Fruit fly (Drosophila melanogaster) whole organism, prepupa: ENCODE data around the gene CG4766.

ENCODE experiments used
- Blimp-1 ChIP-seq: fragments of 200-800 bp; sonication (Bioruptor generic); optimal IDR thresholded peaks from 3 replicates; lab custom pipeline; 2017; ENCODE audit warnings: missing biosample characterization, missing genetic modification characterization, mild to moderate bottlenecking, moderate library complexity, missing genetic modification reagents
- CG10669 ChIP-seq: fragments of 200-800 bp; sonication (Bioruptor generic); optimal IDR thresholded peaks from 3 replicates; lab custom pipeline; 2018; ENCODE audit warnings: missing biosample characterization, mild to moderate bottlenecking, missing genetic modification characterization, moderate library complexity
- CG11762 ChIP-seq: fragments of 200-800 bp; sonication (Bioruptor generic); optimal IDR thresholded peaks from 3 replicates; lab custom pipeline; 2016; ENCODE audit warnings: missing biosample characterization, missing genetic modification characterization; ENCODE audit not compliant: insufficient read depth
- CG11902 ChIP-seq: fragments of 200-800 bp; sonication (Bioruptor generic); optimal IDR thresholded peaks from 3 replicates; lab custom pipeline; 2016; ENCODE audit warnings: missing biosample characterization, missing genetic modification characterization
- CG15336 ChIP-seq: fragments of 200-800 bp; sonication (Bioruptor generic); IDR thresholded peaks from 2 replicates; pipeline ENCODE4 v1.3.6; 2022; ENCODE audit warnings: missing biosample characterization, missing genetic modification characterization
- CG1621 ChIP-seq: fragments of 200-800 bp; sonication (Bioruptor generic); optimal IDR thresholded peaks from 3 replicates; lab custom pipeline; 2018; ENCODE audit warnings: missing biosample characterization, mild to moderate bottlenecking, missing genetic modification characterization
- CG16779 ChIP-seq: fragments of 200-800 bp; sonication (Bioruptor generic); optimal IDR thresholded peaks from 3 replicates; lab custom pipeline; 2017; ENCODE audit warnings: missing biosample characterization, mild to moderate bottlenecking, missing genetic modification characterization
- CG31627 ChIP-seq: fragments of 200-800 bp; sonication (Bioruptor generic); optimal IDR thresholded peaks from 3 replicates; lab custom pipeline; 2016; ENCODE audit warnings: missing biosample characterization, missing genetic modification characterization
- CG32006 ChIP-seq: fragments of 200-800 bp; sonication (Bioruptor generic); optimal IDR thresholded peaks from 3 replicates; lab custom pipeline; 2017; ENCODE audit warnings: missing biosample characterization, mild to moderate bottlenecking, missing genetic modification characterization
- CG34406 ChIP-seq: fragments of 200-800 bp; sonication (Bioruptor generic); optimal IDR thresholded peaks from 3 replicates; lab custom pipeline; 2016; ENCODE audit warnings: missing biosample characterization, missing genetic modification characterization
- CG3919 ChIP-seq: fragments of 200-800 bp; sonication (Bioruptor generic); optimal IDR thresholded peaks from 3 replicates; lab custom pipeline; 2016; ENCODE audit warnings: missing biosample characterization, missing genetic modification characterization
- CG6163 ChIP-seq: fragments of 200-800 bp; sonication (Bioruptor generic); IDR thresholded peaks from 3 replicates; pipeline ENCODE4 v1.3.6; 2022; ENCODE audit warnings: missing biosample characterization, missing genetic modification characterization
- CG6276 ChIP-seq: fragments of 200-800 bp; sonication (Bioruptor generic); optimal IDR thresholded peaks from 2 replicates; lab custom pipeline; 2017; ENCODE audit warnings: missing biosample characterization, mild to moderate bottlenecking, missing genetic modification characterization
- CG6808 ChIP-seq: fragments of 200-800 bp; sonication (Bioruptor generic); optimal IDR thresholded peaks from 3 replicates; lab custom pipeline; 2017; ENCODE audit warnings: missing biosample characterization, missing genetic modification characterization, mild to moderate bottlenecking, moderate library complexity, missing genetic modification reagents
- CG6854 ChIP-seq: fragments of 200-800 bp; sonication (Bioruptor generic); optimal IDR thresholded peaks from 2 replicates; lab custom pipeline; 2017; ENCODE audit warnings: missing biosample characterization, mild to moderate bottlenecking, missing genetic modification characterization
- CG7368 ChIP-seq: fragments of 200-800 bp; sonication (Bioruptor generic); optimal IDR thresholded peaks from 3 replicates; lab custom pipeline; 2016; ENCODE audit warnings: missing biosample characterization, missing genetic modification characterization
- CG8319 ChIP-seq: fragments of 200-800 bp; sonication (Bioruptor generic); optimal IDR thresholded peaks from 3 replicates; lab custom pipeline; 2016; ENCODE audit warnings: missing biosample characterization, missing genetic modification characterization
- CG9139 ChIP-seq: fragments of 200-800 bp; sonication (Bioruptor generic); optimal IDR thresholded peaks from 3 replicates; lab custom pipeline; 2017; ENCODE audit warnings: missing biosample characterization, mild to moderate bottlenecking, missing genetic modification characterization
- Eip75B ChIP-seq: fragments of 200-800 bp; sonication (Bioruptor generic); optimal IDR thresholded peaks from 3 replicates; lab custom pipeline; 2016; ENCODE audit warnings: missing biosample characterization, missing genetic modification characterization
- Eip93F ChIP-seq: fragments of 200-800 bp; sonication (Bioruptor generic); optimal IDR thresholded peaks from 2 replicates; lab custom pipeline; 2016; ENCODE audit warnings: missing biosample characterization, mild to moderate bottlenecking, missing genetic modification characterization
- Ets21C ChIP-seq: fragments of 200-800 bp; sonication (Bioruptor generic); optimal IDR thresholded peaks from 3 replicates; lab custom pipeline; 2016; ENCODE audit warnings: missing biosample characterization, missing genetic modification characterization
- Ets96B ChIP-seq: fragments of 200-800 bp; optimal IDR thresholded peaks from 2 replicates; lab custom pipeline; 2019; ENCODE audit warnings: missing biosample characterization, mild to moderate bottlenecking, missing genetic modification characterization, moderate library complexity
- Gug ChIP-seq: fragments of 200-800 bp; sonication (Bioruptor generic); IDR thresholded peaks from 2 replicates; pipeline ENCODE4 v1.3.6; 2022; ENCODE audit warnings: missing biosample characterization, missing genetic modification characterization
- Hr39 ChIP-seq: fragments of 200-800 bp; sonication (Bioruptor generic); optimal IDR thresholded peaks from 2 replicates; lab custom pipeline; 2016; ENCODE audit warnings: missing biosample characterization, missing genetic modification characterization
- Hr4 ChIP-seq: fragments of 200-800 bp; sonication (Bioruptor generic); optimal IDR thresholded peaks from 3 replicates; lab custom pipeline; 2016; ENCODE audit warnings: missing biosample characterization, missing genetic modification characterization
- Lpt ChIP-seq: fragments of 200-800 bp; sonication (Bioruptor generic); optimal IDR thresholded peaks from 3 replicates; lab custom pipeline; 2016; ENCODE audit warnings: missing biosample characterization, missing genetic modification characterization
- Met ChIP-seq: fragments of 200-800 bp; sonication (Bioruptor generic); optimal IDR thresholded peaks from 3 replicates; lab custom pipeline; 2016; ENCODE audit warnings: missing biosample characterization, missing genetic modification characterization
- OdsH ChIP-seq: fragments of 200-800 bp; sonication (Bioruptor generic); optimal IDR thresholded peaks from 3 replicates; lab custom pipeline; 2016; ENCODE audit warnings: missing biosample characterization, missing genetic modification characterization
- Smox ChIP-seq: fragments of 200-800 bp; sonication (Bioruptor generic); optimal IDR thresholded peaks from 3 replicates; lab custom pipeline; 2016; ENCODE audit warnings: missing biosample characterization, missing genetic modification characterization
- Sox102F ChIP-seq: fragments of 200-800 bp; sonication (Bioruptor generic); optimal IDR thresholded peaks from 2 replicates; lab custom pipeline; 2016; ENCODE audit warnings: missing biosample characterization, mild to moderate bottlenecking, missing genetic modification characterization
- Sox14 ChIP-seq: fragments of 200-800 bp; sonication (Bioruptor generic); optimal IDR thresholded peaks from 3 replicates; lab custom pipeline; 2016; ENCODE audit warnings: missing biosample characterization, missing genetic modification characterization
- Sox15 ChIP-seq: fragments of 200-800 bp; sonication (Bioruptor generic); optimal IDR thresholded peaks from 3 replicates; lab custom pipeline; 2016; ENCODE audit warnings: missing biosample characterization, missing genetic modification characterization
- acj6 ChIP-seq: fragments of 200-800 bp; sonication (Bioruptor generic); optimal IDR thresholded peaks from 3 replicates; lab custom pipeline; 2016; ENCODE audit warnings: missing biosample characterization, missing genetic modification characterization
- cyc ChIP-seq: fragments of 200-800 bp; sonication (Bioruptor generic); optimal IDR thresholded peaks from 3 replicates; lab custom pipeline; 2016; ENCODE audit warnings: missing biosample characterization, missing genetic modification characterization
- eg ChIP-seq: fragments of 200-800 bp; sonication (Bioruptor generic); IDR thresholded peaks from 3 replicates; pipeline ENCODE4 v1.3.6; 2022; ENCODE audit warnings: missing biosample characterization, missing genetic modification characterization
- esn ChIP-seq: fragments of 200-800 bp; sonication (Bioruptor generic); optimal IDR thresholded peaks from 2 replicates; lab custom pipeline; 2016; ENCODE audit warnings: missing biosample characterization, mild to moderate bottlenecking, missing genetic modification characterization, moderate library complexity
- fd59A ChIP-seq: fragments of 200-800 bp; sonication (Bioruptor generic); optimal IDR thresholded peaks from 2 replicates; lab custom pipeline; 2017; ENCODE audit warnings: missing biosample characterization, mild to moderate bottlenecking, missing genetic modification characterization, missing genetic modification reagents
- fd85E ChIP-seq: fragments of 200-800 bp; sonication (Bioruptor generic); optimal IDR thresholded peaks from 3 replicates; lab custom pipeline; 2016; ENCODE audit warnings: missing biosample characterization, missing genetic modification characterization
- lz ChIP-seq: fragments of 200-800 bp; sonication (Bioruptor generic); optimal IDR thresholded peaks from 3 replicates; lab custom pipeline; 2016; ENCODE audit warnings: missing biosample characterization, missing genetic modification characterization
- pdm3 ChIP-seq: fragments of 200-800 bp; sonication (Bioruptor generic); optimal IDR thresholded peaks from 3 replicates; lab custom pipeline; 2016; ENCODE audit warnings: missing biosample characterization, missing genetic modification characterization
- salr ChIP-seq, 2 experiments: fragments of 200-800 bp; sonication (Bioruptor generic); optimal IDR thresholded peaks; 3 replicates each; lab custom pipeline; 2016 to 2018; ENCODE audit warnings: missing biosample characterization in 2 of 2, missing genetic modification characterization in 2 of 2, mild to moderate bottlenecking in 1 of 2
- spab ChIP-seq: fragments of 200-800 bp; sonication (Bioruptor generic); optimal IDR thresholded peaks from 2 replicates; lab custom pipeline; 2017; ENCODE audit warnings: missing biosample characterization, mild to moderate bottlenecking, missing genetic modification characterization, missing genetic modification reagents
- ss ChIP-seq, 2 experiments: fragments of 200-800 bp; sonication (Bioruptor generic); optimal IDR thresholded peaks; 2 replicates in 1 of 2; 3 replicates in 1 of 2; lab custom pipeline; 2017 to 2018; ENCODE audit warnings: mild to moderate bottlenecking in 2 of 2, missing biosample characterization in 2 of 2, missing genetic modification characterization in 2 of 2, moderate library complexity in 1 of 2
- svp ChIP-seq: fragments of 200-800 bp; sonication (Bioruptor generic); peaks from one replicate; lab custom pipeline; 2016; ENCODE audit warnings: missing biosample characterization, missing genetic modification characterization
- topi ChIP-seq: fragments of 200-800 bp; sonication (Bioruptor generic); optimal IDR thresholded peaks from 3 replicates; lab custom pipeline; 2016; ENCODE audit warnings: missing biosample characterization, missing genetic modification characterization

CG4766 gene

dm6 chrX:5974358-5975143 is 26.0 kb downstream of the CG4766 start (continued):
- TF ChIP-seq cyc (GFP tag; lab: Kevin White, UChicago) = no peak
- TF ChIP-seq Sox14 (GFP tag; lab: Kevin White, UChicago) = no peak
- no peak for TF ChIP-seq CG9139 (GFP tag; lab: Kevin White, UChicago)
- TF ChIP-seq CG3919 (GFP tag; lab: Kevin White, UChicago) = peak; percentile 6
- no peak for TF ChIP-seq CG31627 (GFP tag; lab: Kevin White, UChicago)
- no peak for TF ChIP-seq Blimp-1 (GFP tag; lab: Kevin White, UChicago)
- no peak for TF ChIP-seq CG6276 (GFP tag; lab: Kevin White, UChicago)
- TF ChIP-seq Smox = no peak
- 0 out of 3 replicates have a peak, but pooled peaks have one; percentile 8 for TF ChIP-seq eg (GFP tag; lab: Robert Waterston, UW)
- TF ChIP-seq Sox15 (GFP tag; lab: Kevin White, UChicago) = no peak
- no peak for TF ChIP-seq topi
- TF ChIP-seq Ets21C (GFP tag; lab: Kevin White, UChicago) = no peak
- no peak for TF ChIP-seq lz (GFP tag; lab: Kevin White, UChicago)
- no peak for TF ChIP-seq Gug (GFP tag; lab: Robert Waterston, UW)
- no peak for TF ChIP-seq CG16779 (tag; lab: Kevin White, UChicago)
- TF ChIP-seq salr (GFP tag; optimal IDR thresholded peaks at IDR 0.05; lab: Kevin White, UChicago) = no peak
- TF ChIP-seq fd59A (GFP tag; lab: Kevin White, UChicago) = no peak

- TF ChIP-seq CG8319 (GFP tag; lab: Kevin White, UChicago) = peak; percentile 55
- TF ChIP-seq fd85E (GFP tag; lab: Kevin White, UChicago) = peak; percentile 37
- TF ChIP-seq CG3919 (GFP tag; lab: Kevin White, UChicago) = peak; percentile 77
- TF ChIP-seq Ets96B (tag; lab: Kevin White, UChicago) = peak; percentile 79
- peak; percentile 9 for TF ChIP-seq Hr4 (GFP tag; lab: Kevin White, UChicago)
- TF ChIP-seq acj6 = peak; percentile 75
- TF ChIP-seq Eip93F = no peak
- peak; percentile 34 for TF ChIP-seq CG11902 (GFP tag; lab: Kevin White, UChicago)
- peak; percentile 67 for TF ChIP-seq Ets21C (GFP tag; lab: Kevin White, UChicago)
- peak; percentile 68 for TF ChIP-seq CG34406
- peak in 1 of 2 experiments; percentile 33 for TF ChIP-seq ss (GFP tag; optimal IDR thresholded peaks at IDR 0.05; lab: Kevin White, UChicago)
- TF ChIP-seq Hr39 = peak; percentile 72
- TF ChIP-seq esn (GFP tag; lab: Kevin White, UChicago) = peak; percentile 76
- peak; percentile 77 for TF ChIP-seq OdsH (GFP tag; lab: Kevin White, UChicago)
- peak; percentile 75 for TF ChIP-seq CG10669 (GFP tag; lab: Kevin White, UChicago)
- TF ChIP-seq Eip75B (GFP tag; lab: Kevin White, UChicago) = peak; percentile 5
- peak; percentile 35 for TF ChIP-seq Blimp-1 (GFP tag; lab: Kevin White, UChicago)
- no peak for TF ChIP-seq CG6854 (GFP tag; lab: Kevin White, UChicago)
- TF ChIP-seq pdm3 = peak; percentile 77
- peak; percentile 93 for TF ChIP-seq CG6163 (GFP tag; lab: Robert Waterston, UW)
- peak; percentile 68 for TF ChIP-seq CG32006
- TF ChIP-seq Lpt (GFP tag; lab: Kevin White, UChicago) = peak; percentile 16
- peak; percentile 47 for TF ChIP-seq CG7368 (GFP tag; lab: Kevin White, UChicago)
- peak; percentile 65 for TF ChIP-seq CG6808 (GFP tag; lab: Kevin White, UChicago)
- TF ChIP-seq CG6276 (GFP tag; lab: Kevin White, UChicago) = no peak
- peak; percentile 57 for TF ChIP-seq eg (GFP tag; lab: Robert Waterston, UW)
- peak; percentile 57 for TF ChIP-seq spab
- peak; percentile 35; the same call in 1 of the 2 replicates for TF ChIP-seq Gug (GFP tag; lab: Robert Waterston, UW)
- peak; percentile 58 for TF ChIP-seq CG11762 (GFP tag; lab: Kevin White, UChicago)
- TF ChIP-seq CG1621 (tag; lab: Kevin White, UChicago) = peak; percentile 70
- TF ChIP-seq CG15336 = peak; percentile 66
- peak; percentile 56 for TF ChIP-seq Sox15 (GFP tag; lab: Kevin White, UChicago)
- peak; percentile 55 for TF ChIP-seq lz (GFP tag; lab: Kevin White, UChicago)
- TF ChIP-seq Sox102F (GFP tag; lab: Kevin White, UChicago) = peak; percentile 79
- peak; percentile 68 for TF ChIP-seq Met (GFP tag; lab: Kevin White, UChicago)
- TF ChIP-seq svp (GFP tag; lab: Kevin White, UChicago) = peak; percentile 79
- peak; percentile 61 to 63 for TF ChIP-seq salr (GFP tag; optimal IDR thresholded peaks at IDR 0.05; lab: Kevin White, UChicago)
Measured at dm6 chrX:5973389-5974025, 27.1 kb downstream of the CG4766 start.
